Fruit fly (Drosophila melanogaster): ENCODE measurements around the gene CG10809.
A peak's percentile ranks its signal among the peaks of the same experiment; 100 is the strongest.

Gene CG10809

DNA sequence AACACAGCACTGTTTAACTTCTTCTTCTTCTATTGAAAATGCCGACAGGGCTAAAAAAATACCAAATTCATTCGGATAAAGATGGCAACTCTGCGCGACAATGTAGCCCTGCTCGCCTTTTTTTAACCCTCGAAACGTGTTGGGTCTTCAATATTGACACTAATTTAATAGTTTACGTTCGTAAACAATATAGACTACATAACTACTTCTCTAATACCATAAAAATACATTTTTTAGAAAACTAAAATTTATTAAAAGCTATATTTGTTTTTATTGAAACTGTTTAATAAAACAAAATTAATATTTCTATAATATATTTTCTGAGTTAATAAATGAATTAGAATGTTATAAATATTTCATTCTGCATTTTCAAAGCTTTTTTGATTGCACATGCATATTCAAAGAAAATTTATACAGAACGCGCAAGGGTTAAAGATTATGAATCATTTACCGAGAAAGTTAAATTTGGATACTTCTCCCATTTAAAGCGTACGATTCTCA is 29.0 kb upstream of the CG10809 start, which contains the start of the genes Taf2 and CalpB (continued):
- no peak for TF ChIP-seq Hnf4 (GFP tag; optimal IDR thresholded peaks at IDR 0.05)
- TF ChIP-seq brk (GFP tag; optimal IDR thresholded peaks at IDR 0.05), result no peak
- TF ChIP-seq Abd-B (GFP tag; optimal IDR thresholded peaks at IDR 0.05), result no peak
- TF ChIP-seq dsf (GFP tag; optimal IDR thresholded peaks at IDR 0.05; ENCODE audit: borderline replicate concordance), result no peak
- peak; percentile 34 for TF ChIP-seq GATAd (GFP tag; optimal IDR thresholded peaks at IDR 0.05)

DNA sequence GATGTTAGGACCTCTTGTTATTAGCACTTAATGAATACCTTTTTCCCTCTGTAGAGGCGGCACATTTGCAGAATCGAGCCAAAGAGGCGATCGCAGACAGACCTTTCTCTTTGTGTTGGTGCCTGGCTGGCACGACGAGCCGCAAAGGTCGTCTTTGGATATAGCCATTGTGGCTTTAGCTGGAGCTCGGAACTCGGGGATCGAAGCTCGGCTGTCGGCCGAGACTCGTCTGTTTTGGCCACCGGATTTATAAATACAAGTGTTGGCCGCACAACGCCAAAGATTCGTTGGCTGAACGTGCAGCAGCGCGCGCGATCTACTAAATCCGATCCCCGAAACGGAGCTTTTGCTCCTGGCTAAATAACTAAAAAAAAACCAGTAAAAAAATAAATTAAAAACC is 19.0 kb upstream of the CG10809 start, which contains the start of gene CG34382:
Gene CG34382 (plus strand): TSS at position 301 of the 400 bp plus-strand sequence.
- TF ChIP-seq lola (GFP tag; optimal IDR thresholded peaks at IDR 0.05), result no peak
- TF ChIP-seq br (GFP tag; optimal IDR thresholded peaks at IDR 0.05), result no peak
- no peak for TF ChIP-seq OdsH (GFP tag; optimal IDR thresholded peaks at IDR 0.05)

DNA sequence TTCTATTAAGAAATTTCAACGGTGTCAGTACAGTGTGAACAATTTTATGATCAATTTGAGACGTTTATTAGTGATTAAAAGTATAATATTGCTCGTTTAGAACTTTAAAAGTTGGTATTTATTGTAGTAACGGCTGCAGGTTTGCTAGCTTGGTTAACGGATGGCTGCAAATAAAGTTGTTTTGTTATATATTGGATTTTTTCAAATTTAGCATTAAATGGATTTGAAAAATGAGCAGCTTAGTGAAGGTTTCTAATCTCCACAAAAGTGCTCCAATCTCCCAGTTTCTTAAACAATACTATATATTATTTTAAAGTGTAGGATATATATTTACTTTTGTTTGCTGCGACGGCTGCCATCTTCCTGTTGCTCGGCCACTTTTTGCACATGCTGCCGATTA is 12.3 kb upstream of the CG10809 start:
- TF ChIP-seq pan (optimal IDR thresholded peaks at IDR 0.05) (no peak), ey (GFP tag; optimal IDR thresholded peaks at IDR 0.05) (no peak), brk (GFP tag; optimal IDR thresholded peaks at IDR 0.05) (no peak), HLH106 (tag; optimal IDR thresholded peaks at IDR 0.05) (no peak), foxo (GFP tag; optimal IDR thresholded peaks at IDR 0.05) (no peak), Mio (GFP tag; optimal IDR thresholded peaks at IDR 0.05) (no peak), tai (GFP tag; optimal IDR thresholded peaks at IDR 0.05) (no peak), lola (GFP tag; optimal IDR thresholded peaks at IDR 0.05) (no peak)

DNA sequence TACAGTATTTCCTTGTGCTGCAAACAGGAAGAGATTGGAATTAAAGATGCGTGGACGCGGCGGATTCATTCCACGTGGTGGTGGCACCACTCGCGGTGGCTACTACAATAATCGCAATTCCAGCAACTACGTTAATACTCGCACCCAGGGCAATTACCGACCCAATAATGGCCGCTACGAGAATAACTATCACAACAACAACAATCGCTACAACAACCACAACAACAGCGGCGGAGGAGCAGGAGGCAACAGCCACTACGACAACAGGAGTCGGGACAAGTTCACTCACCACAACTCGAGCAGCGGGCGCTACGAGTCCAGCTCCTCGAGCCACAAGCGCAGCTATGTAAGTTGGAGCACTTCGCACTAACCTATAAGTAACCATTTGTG is 5.4 kb upstream of the CG10809 start:
- TF ChIP-seq Hr78 (GFP tag; optimal IDR thresholded peaks at IDR 0.05) (no peak), Myc (optimal IDR thresholded peaks at IDR 0.05) (no peak), brk (GFP tag; optimal IDR thresholded peaks at IDR 0.05) (no peak), Mio (GFP tag; optimal IDR thresholded peaks at IDR 0.05) (no peak), Dfd (GFP tag; optimal IDR thresholded peaks at IDR 0.05) (no peak), psq (GFP tag; optimal IDR thresholded peaks at IDR 0.05) (no peak), dmrt93B (GFP tag; optimal IDR thresholded peaks at IDR 0.05) (no peak), woc (GFP tag; optimal IDR thresholded peaks at IDR 0.05) (no peak), CG32264 (GFP tag; optimal IDR thresholded peaks at IDR 0.05) (no peak), Hnf4 (GFP tag; optimal IDR thresholded peaks at IDR 0.05) (no peak), sage (GFP tag; optimal IDR thresholded peaks at IDR 0.05) (no peak), lola (GFP tag; optimal IDR thresholded peaks at IDR 0.05) (no peak), Jra (GFP tag; optimal IDR thresholded peaks at IDR 0.05) (no peak), usp (GFP tag; optimal IDR thresholded peaks at IDR 0.05) (no peak), Abd-B (GFP tag; optimal IDR thresholded peaks at IDR 0.05) (no peak), foxo (GFP tag; optimal IDR thresholded peaks at IDR 0.05) (no peak), Hr83 (GFP tag; optimal IDR thresholded peaks at IDR 0.05; ENCODE audit: poor library complexity, severe bottlenecking) (no peak), Sp1 (GFP tag; optimal IDR thresholded peaks at IDR 0.05) (no peak)

DNA sequence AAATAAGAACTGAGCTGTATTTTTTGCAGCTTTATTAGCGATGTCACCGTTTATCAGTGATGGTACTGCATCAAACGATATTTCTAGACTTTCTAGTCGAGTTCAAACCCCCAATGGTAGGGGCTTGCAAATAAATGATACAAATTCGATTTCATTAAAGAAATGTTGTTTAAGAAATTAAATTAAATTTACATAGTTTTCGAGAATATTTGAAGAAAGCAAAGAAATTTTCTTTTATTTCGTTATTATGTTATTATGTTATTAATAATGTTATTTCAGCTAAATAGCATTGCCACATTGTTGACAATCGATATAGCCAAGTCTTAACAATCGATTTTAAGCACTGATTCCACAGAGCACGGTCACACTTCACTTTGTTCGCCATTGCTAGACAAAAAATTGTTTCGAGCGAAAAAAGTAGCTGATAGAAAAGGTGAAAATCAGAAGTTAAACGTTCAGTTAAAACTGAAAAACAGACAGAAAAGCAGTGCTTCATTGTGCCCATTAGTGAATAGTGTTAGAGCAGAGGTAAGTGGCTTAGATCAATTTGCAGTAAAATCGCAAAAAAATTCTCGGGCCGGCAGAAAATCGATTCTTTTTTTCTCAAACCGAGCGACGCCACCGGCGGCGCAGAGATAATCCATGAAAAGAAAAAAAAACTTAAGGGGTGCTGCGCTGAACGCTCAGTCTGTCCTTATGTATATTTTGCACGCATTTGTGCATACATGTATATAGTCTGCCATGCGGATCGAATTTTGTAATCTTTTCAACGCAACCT is 4.8 kb upstream of the CG10809 start, which contains the start of the genes iPLA2-VIA and Ciz1:
Gene iPLA2-VIA (minus strand): TSS at position 75 of the 778 bp plus-strand sequence.
Gene Ciz1 (plus strand): TSS at position 365 of the 778 bp plus-strand sequence.
- TF ChIP-seq Sp1 (GFP tag; optimal IDR thresholded peaks at IDR 0.05), result peak; percentile 9
- no peak for TF ChIP-seq h (GFP tag; optimal IDR thresholded peaks at IDR 0.05)
- TF ChIP-seq dl (GFP tag; optimal IDR thresholded peaks at IDR 0.05; ENCODE audit: insufficient read depth in 1 of 2, partially characterized antibody in 2 of 2), result no peak
- peak; percentile 3 for TF ChIP-seq CG9705 (GFP tag; optimal IDR thresholded peaks at IDR 0.05)
- TF ChIP-seq Hnf4 (GFP tag; optimal IDR thresholded peaks at IDR 0.05), result peak; percentile 55
- no peak for TF ChIP-seq dmrt93B (GFP tag; optimal IDR thresholded peaks at IDR 0.05)
- TF ChIP-seq Hr83 (GFP tag; optimal IDR thresholded peaks at IDR 0.05; ENCODE audit: poor library complexity, severe bottlenecking), result peak; percentile 20
- no peak for TF ChIP-seq Mio (GFP tag; optimal IDR thresholded peaks at IDR 0.05)
- TF ChIP-seq dsf (GFP tag; optimal IDR thresholded peaks at IDR 0.05; ENCODE audit: borderline replicate concordance), result peak; percentile 24
- no peak for TF ChIP-seq Hr78 (GFP tag; optimal IDR thresholded peaks at IDR 0.05)
- peak; percentile 1 for TF ChIP-seq ey (GFP tag; optimal IDR thresholded peaks at IDR 0.05)
- TF ChIP-seq br (GFP tag; optimal IDR thresholded peaks at IDR 0.05), result peak; percentile 38
- TF ChIP-seq Jra (GFP tag; optimal IDR thresholded peaks at IDR 0.05), result peak; percentile 53
- TF ChIP-seq rgr (GFP tag; optimal IDR thresholded peaks at IDR 0.05), result no peak
- TF ChIP-seq foxo (GFP tag; optimal IDR thresholded peaks at IDR 0.05), result peak in 1 of 2 experiments; percentile 59
- TF ChIP-seq brk (GFP tag; optimal IDR thresholded peaks at IDR 0.05), result no peak

Measured in whole organism, wandering third instar larva.